Fruit fly (Drosophila melanogaster) whole organism, embryonic: ENCODE results near the gene Rtnl1.

Source experiments
- C15 ChIP-seq: fragments of 200-800 bp; sonication (Bioruptor generic); IDR thresholded peaks from 3 replicates; pipeline ENCODE4 v1.3.6; 2022; ENCODE audit warnings: missing biosample characterization, missing genetic modification characterization
- CG11695 ChIP-seq: fragments of 200-800 bp; sonication (Bioruptor generic); IDR thresholded peaks from 3 replicates; pipeline ENCODE4 v1.3.6; 2022; ENCODE audit warnings: missing biosample characterization, missing genetic modification characterization
- CG1233 ChIP-seq: fragments of 200-800 bp; sonication (Bioruptor generic); optimal IDR thresholded peaks from 4 replicates; lab custom pipeline; 2018; ENCODE audit warnings: missing biosample characterization, mild to moderate bottlenecking, missing genetic modification characterization
- CG15479 ChIP-seq: fragments of 200-800 bp; sonication (Bioruptor generic); optimal IDR thresholded peaks from 3 replicates; lab custom pipeline; 2019; ENCODE audit warnings: missing biosample characterization, mild to moderate bottlenecking, missing genetic modification characterization, moderate library complexity
- CG15601 ChIP-seq: fragments of 200-800 bp; sonication (Bioruptor generic); optimal IDR thresholded peaks from 3 replicates; lab custom pipeline; 2019; ENCODE audit warnings: missing biosample characterization, mild to moderate bottlenecking, missing genetic modification characterization, moderate library complexity
- CG17328 ChIP-seq: fragments of 200-800 bp; sonication (Bioruptor generic); IDR thresholded peaks from 2 replicates; pipeline ENCODE4 v1.3.6; 2022; ENCODE audit warnings: missing biosample characterization, missing genetic modification characterization
- CG17612 ChIP-seq: fragments of 200-800 bp; sonication (Bioruptor generic); IDR thresholded peaks from 2 replicates; pipeline ENCODE4 v1.3.6; 2022; ENCODE audit warnings: missing biosample characterization, missing genetic modification characterization
- CG18764 ChIP-seq: fragments of 200-800 bp; sonication (Bioruptor generic); optimal IDR thresholded peaks from 3 replicates; lab custom pipeline; 2016; ENCODE audit warnings: missing biosample characterization, missing genetic modification characterization
- CG2678 ChIP-seq: fragments of 200-800 bp; sonication (Bioruptor generic); optimal IDR thresholded peaks from 3 replicates; lab custom pipeline; 2019; ENCODE audit warnings: missing biosample characterization, mild to moderate bottlenecking, missing genetic modification characterization, moderate library complexity
- CG2712 ChIP-seq: fragments of 200-800 bp; optimal IDR thresholded peaks from 3 replicates; lab custom pipeline; 2019; ENCODE audit warnings: missing biosample characterization, mild to moderate bottlenecking, missing genetic modification characterization, moderate library complexity
- CG30403 ChIP-seq: fragments of 200-800 bp; sonication (Bioruptor generic); optimal IDR thresholded peaks from 3 replicates; lab custom pipeline; 2016; ENCODE audit warnings: missing biosample characterization, missing genetic modification characterization
- CG30431 ChIP-seq: fragments of 200-800 bp; sonication (Bioruptor generic); optimal IDR thresholded peaks from 2 replicates; lab custom pipeline; 2017; ENCODE audit warnings: missing biosample characterization, missing genetic modification characterization
- CG3281 ChIP-seq: fragments of 200-800 bp; sonication (Bioruptor generic); optimal IDR thresholded peaks from 3 replicates; lab custom pipeline; 2017; ENCODE audit warnings: missing biosample characterization, mild to moderate bottlenecking, missing genetic modification characterization
- CG4617 ChIP-seq: fragments of 200-800 bp; sonication (Bioruptor generic); optimal IDR thresholded peaks from 3 replicates; lab custom pipeline; 2016; ENCODE audit warnings: missing biosample characterization, missing genetic modification characterization, borderline replicate concordance
- CG4854 ChIP-seq: fragments of 200-800 bp; sonication (Bioruptor generic); optimal IDR thresholded peaks from 2 replicates; lab custom pipeline; 2016; ENCODE audit warnings: missing biosample characterization, missing genetic modification characterization, inconsistent platforms
- CG6254 ChIP-seq: fragments of 200-800 bp; sonication (Bioruptor generic); optimal IDR thresholded peaks from 3 replicates; lab custom pipeline; 2017; ENCODE audit warnings: mild to moderate bottlenecking, missing biosample characterization, missing genetic modification reagents, missing genetic modification characterization
- CG7357 ChIP-seq: fragments of 200-800 bp; sonication (Bioruptor generic); IDR thresholded peaks from 3 replicates; pipeline ENCODE4 v1.3.6; 2022; ENCODE audit warnings: missing biosample characterization, missing genetic modification characterization
- CG7963 ChIP-seq: fragments of 200-800 bp; sonication (Bioruptor generic); IDR thresholded peaks from 3 replicates; pipeline ENCODE4 v1.3.6; 2022; ENCODE audit warnings: missing biosample characterization, missing genetic modification characterization; ENCODE audit not compliant: partially characterized antibody
- CG8281 ChIP-seq: fragments of 200-800 bp; sonication (Bioruptor generic); optimal IDR thresholded peaks from 2 replicates; lab custom pipeline; 2018; ENCODE audit warnings: missing biosample characterization, mild to moderate bottlenecking, missing genetic modification characterization, moderate library complexity
- CG8944 ChIP-seq: fragments of 200-800 bp; sonication (Bioruptor generic); optimal IDR thresholded peaks from 3 replicates; lab custom pipeline; 2016; ENCODE audit warnings: missing biosample characterization, missing genetic modification characterization
- CG9215 ChIP-seq: fragments of 200-800 bp; sonication (Bioruptor generic); IDR thresholded peaks from 2 replicates; pipeline ENCODE4 v1.3.6; 2022; ENCODE audit warnings: missing biosample characterization, missing genetic modification characterization
- CG9817 ChIP-seq: fragments of 200-800 bp; sonication (Bioruptor generic); optimal IDR thresholded peaks from 2 replicates; lab custom pipeline; 2018; ENCODE audit warnings: missing biosample characterization, mild to moderate bottlenecking, missing genetic modification characterization, moderate library complexity
- CG9876 ChIP-seq: fragments of 200-800 bp; sonication (Bioruptor generic); optimal IDR thresholded peaks from 2 replicates; lab custom pipeline; 2016; ENCODE audit warnings: missing biosample characterization, missing genetic modification characterization
- CoRest ChIP-seq: fragments of 200-800 bp; sonication (Bioruptor generic); optimal IDR thresholded peaks from 3 replicates; lab custom pipeline; 2018; ENCODE audit warnings: missing biosample characterization, mild to moderate bottlenecking, missing genetic modification characterization, moderate library complexity
- Gug ChIP-seq: fragments of 200-800 bp; sonication (Bioruptor generic); IDR thresholded peaks from 4 replicates; pipeline ENCODE4 v1.3.6; 2022; ENCODE audit warnings: missing biosample characterization, missing genetic modification characterization
- H15 ChIP-seq: fragments of 200-800 bp; sonication (Bioruptor generic); IDR thresholded peaks from 3 replicates; pipeline ENCODE4 v1.3.6; 2022; ENCODE audit warnings: missing biosample characterization, missing genetic modification characterization
- MESR4 ChIP-seq: fragments of 200-800 bp; sonication (Bioruptor generic); optimal IDR thresholded peaks from 2 replicates; lab custom pipeline; 2018; ENCODE audit warnings: missing biosample characterization, mild to moderate bottlenecking, missing genetic modification characterization, moderate library complexity
- MTF-1 ChIP-seq: fragments of 200-800 bp; sonication (Bioruptor generic); optimal IDR thresholded peaks from 2 replicates; lab custom pipeline; 2018; ENCODE audit warnings: missing biosample characterization, mild to moderate bottlenecking, missing genetic modification characterization, borderline replicate concordance
- Nf-YB ChIP-seq: fragments of 200-800 bp; sonication (Bioruptor generic); optimal IDR thresholded peaks from 3 replicates; lab custom pipeline; 2019; ENCODE audit warnings: missing biosample characterization, mild to moderate bottlenecking, missing genetic modification characterization, moderate library complexity
- Pdp1 ChIP-seq, 2 experiments: fragments of 200-800 bp; sonication (Bioruptor generic); optimal IDR thresholded peaks; 3 replicates each; lab custom pipeline; 2016; ENCODE audit warnings: missing biosample characterization in 2 of 2, missing genetic modification characterization in 2 of 2, mild to moderate bottlenecking in 1 of 2, moderate library complexity in 1 of 2
- Poxn ChIP-seq: fragments of 200-800 bp; sonication (Bioruptor generic); IDR thresholded peaks from 2 replicates; pipeline ENCODE4 v1.3.6; 2022; ENCODE audit warnings: missing biosample characterization, missing genetic modification characterization
- Ravus ChIP-seq: fragments of 200-800 bp; sonication (Bioruptor generic); IDR thresholded peaks from 2 replicates; pipeline ENCODE4 v1.3.6; 2022; ENCODE audit warnings: missing biosample characterization, missing genetic modification characterization
- Sin3A ChIP-seq: fragments of >200 bp; optimal IDR thresholded peaks from 2 replicates; lab custom pipeline; 2018
- Sry-β ChIP-seq: fragments of 200-800 bp; sonication (Bioruptor generic); optimal IDR thresholded peaks from 2 replicates; lab custom pipeline; 2018; ENCODE audit warnings: missing biosample characterization, mild to moderate bottlenecking, missing genetic modification characterization, moderate library complexity
- Trl ChIP-seq, 3 experiments: fragments of >200 bp in 2 of 3; fragments of 200-800 bp in 1 of 3; sonication (Bioruptor generic) in 1 of 3; optimal IDR thresholded peaks; 2 replicates in 1 of 3; 3 replicates in 2 of 3; lab custom pipeline; 2016 to 2017; ENCODE audit warnings: missing biosample characterization in 1 of 3, missing genetic modification characterization in 1 of 3
- Vsx1 ChIP-seq: fragments of 200-800 bp; sonication (Bioruptor generic); optimal IDR thresholded peaks from 2 replicates; lab custom pipeline; 2017; ENCODE audit warnings: missing biosample characterization, mild to moderate bottlenecking, missing genetic modification characterization, missing genetic modification reagents
- Xbp1 ChIP-seq: fragments of 200-800 bp; sonication (Bioruptor generic); optimal IDR thresholded peaks from 3 replicates; lab custom pipeline; 2016; ENCODE audit warnings: missing biosample characterization, mild to moderate bottlenecking, missing genetic modification characterization
- ap ChIP-seq: fragments of 200-800 bp; sonication (Bioruptor generic); IDR thresholded peaks from 2 replicates; pipeline ENCODE4 v1.3.6; 2022; ENCODE audit warnings: missing biosample characterization, missing genetic modification characterization
- bbx ChIP-seq: fragments of 200-800 bp; sonication (Bioruptor generic); IDR thresholded peaks from 2 replicates; pipeline ENCODE4 v1.3.6; 2022; ENCODE audit warnings: missing biosample characterization, missing genetic modification characterization; ENCODE audit not compliant: partially characterized antibody
- chm ChIP-seq: fragments of 200-800 bp; sonication (Bioruptor generic); IDR thresholded peaks from 2 replicates; pipeline ENCODE4 v1.3.6; 2022; ENCODE audit warnings: missing biosample characterization, missing genetic modification characterization
- grau ChIP-seq: fragments of 200-800 bp; optimal IDR thresholded peaks from 3 replicates; lab custom pipeline; 2019; ENCODE audit warnings: missing biosample characterization, mild to moderate bottlenecking, missing genetic modification characterization, moderate library complexity
- grn ChIP-seq: fragments of 200-800 bp; sonication (Bioruptor generic); optimal IDR thresholded peaks from 3 replicates; lab custom pipeline; 2017; ENCODE audit warnings: missing biosample characterization, missing genetic modification characterization
- jumu ChIP-seq: fragments of 200-800 bp; sonication (Bioruptor generic); optimal IDR thresholded peaks from 3 replicates; lab custom pipeline; 2016; ENCODE audit warnings: missing biosample characterization, missing genetic modification characterization
- mam ChIP-seq: fragments of 200-800 bp; sonication (Bioruptor generic); optimal IDR thresholded peaks from 3 replicates; lab custom pipeline; 2016; ENCODE audit warnings: missing biosample characterization, missing genetic modification characterization
- mld ChIP-seq: fragments of 200-800 bp; sonication (Bioruptor generic); IDR thresholded peaks from 3 replicates; pipeline ENCODE4 v1.3.6; 2022; ENCODE audit warnings: missing biosample characterization, missing genetic modification characterization; ENCODE audit not compliant: partially characterized antibody
- pho ChIP-seq: fragments of 200-800 bp; sonication (Bioruptor generic); optimal IDR thresholded peaks from 2 replicates; lab custom pipeline; 2016; ENCODE audit warnings: missing biosample characterization, missing genetic modification characterization
- sc ChIP-seq, 3 experiments: fragments of >200 bp in 2 of 3; fragments of 200-800 bp in 1 of 3; sonication (Bioruptor generic) in 1 of 3; optimal IDR thresholded peaks; 2 replicates in 2 of 3; 3 replicates in 1 of 3; lab custom pipeline; 2017; ENCODE audit warnings: mild to moderate bottlenecking in 1 of 3, missing biosample characterization in 1 of 3, missing genetic modification characterization in 1 of 3, missing genetic modification reagents in 1 of 3
- sens-2 ChIP-seq: fragments of 200-800 bp; sonication (Bioruptor generic); IDR thresholded peaks from 2 replicates; pipeline ENCODE4 v1.3.6; 2022; ENCODE audit warnings: missing biosample characterization, missing genetic modification characterization
- sim ChIP-seq: fragments of 200-800 bp; sonication (Bioruptor generic); IDR thresholded peaks from 2 replicates; pipeline ENCODE4 v1.3.6; 2022; ENCODE audit warnings: missing biosample characterization, missing genetic modification characterization
- sna ChIP-seq: fragments of 200-800 bp; sonication (Bioruptor generic); IDR thresholded peaks from 2 replicates; pipeline ENCODE4 v1.3.6; 2022; ENCODE audit warnings: missing biosample characterization, missing genetic modification characterization; ENCODE audit not compliant: partially characterized antibody
- sug ChIP-seq: fragments of 200-800 bp; optimal IDR thresholded peaks from 2 replicates; lab custom pipeline; 2019; ENCODE audit warnings: missing biosample characterization, mild to moderate bottlenecking, missing genetic modification characterization, moderate library complexity

Gene Rtnl1

dm6 chr2L:5010784-5011260 is 1.3 kb upstream of the Rtnl1 start, which contains the start of the genes CG31917, Tfb5 and SelT (continued):
- TF ChIP-seq CG9817 (tag; lab: Kevin White, UChicago), result peak; percentile 75
- no peak for TF ChIP-seq sc (optimal IDR thresholded peaks at IDR 0.05; lab: Kevin White, UChicago)
- no peak for TF ChIP-seq sc (GFP tag; optimal IDR thresholded peaks at IDR 0.05; lab: Kevin White, UChicago)
- TF ChIP-seq CG2712 (tag; lab: Kevin White, UChicago), result peak; percentile 73
- peak; percentile 39 for TF ChIP-seq CG4854
- peak; percentile 39; the same call in 1 of the 2 replicates for TF ChIP-seq bbx (GFP tag; lab: Robert Waterston, UW)
- TF ChIP-seq CG7963 (GFP tag; lab: Robert Waterston, UW), result no peak
- peak; percentile 18; the same call in 1 of the 2 replicates for TF ChIP-seq CG9215 (GFP tag; lab: Robert Waterston, UW)
- TF ChIP-seq C15 (GFP tag; lab: Robert Waterston, UW), result no peak
- no peak for TF ChIP-seq CG7357 (GFP tag; lab: Robert Waterston, UW)
- no peak for TF ChIP-seq Ravus (GFP tag; lab: Robert Waterston, UW)
- TF ChIP-seq Poxn (GFP tag; lab: Robert Waterston, UW), result no peak
- no peak for TF ChIP-seq sug
- no peak for TF ChIP-seq Gug (GFP tag; lab: Robert Waterston, UW)
- no peak for TF ChIP-seq mld (GFP tag; lab: Robert Waterston, UW)
- TF ChIP-seq CG30431 (GFP tag; lab: Kevin White, UChicago), result no peak
- TF ChIP-seq Sin3A (lab: Kevin White, UChicago), result peak; percentile 66
- TF ChIP-seq CG17328 (GFP tag; lab: Robert Waterston, UW), result no peak
- TF ChIP-seq CG3281, result no peak
- TF ChIP-seq CG9876 (GFP tag; lab: Kevin White, UChicago), result peak; percentile 21
- TF ChIP-seq CG30403 (GFP tag; lab: Kevin White, UChicago), result peak; percentile 77
- peak; percentile 36 for TF ChIP-seq CG8944 (GFP tag; lab: Kevin White, UChicago)
- TF ChIP-seq CG8281 (tag; lab: Kevin White, UChicago), result no peak
- no peak for TF ChIP-seq CG11695 (GFP tag; lab: Robert Waterston, UW)
- TF ChIP-seq mam, result peak; percentile 68
- no peak for TF ChIP-seq Nf-YB (GFP tag; lab: Kevin White, UChicago)
- no peak for TF ChIP-seq CG6254
- no peak for TF ChIP-seq MTF-1 (GFP tag; lab: Kevin White, UChicago)
- TF ChIP-seq ap (GFP tag; lab: Robert Waterston, UW), result no peak
- peak; percentile 70 for TF ChIP-seq sna (GFP tag; lab: Robert Waterston, UW)
- TF ChIP-seq CG4617, result peak; percentile 89
- peak; percentile 65 for TF ChIP-seq Xbp1 (GFP tag; lab: Kevin White, UChicago)
- TF ChIP-seq Vsx1, result no peak
- TF ChIP-seq pho (GFP tag; lab: Kevin White, UChicago), result peak; percentile 77
- peak; percentile 65 for TF ChIP-seq MESR4 (GFP tag; lab: Kevin White, UChicago)
- no peak for TF ChIP-seq sim (GFP tag; lab: Robert Waterston, UW)
- TF ChIP-seq CoRest (tag; lab: Kevin White, UChicago), result peak; percentile 70
- peak; percentile 46 for TF ChIP-seq CG1233 (GFP tag; lab: Kevin White, UChicago)
- TF ChIP-seq CG15479 (GFP tag; lab: Kevin White, UChicago), result no peak

- TF ChIP-seq Trl (optimal IDR thresholded peaks at IDR 0.05; lab: Kevin White, UChicago) (no peak), Trl (GFP tag; optimal IDR thresholded peaks at IDR 0.05; lab: Kevin White, UChicago) (no peak), grn (GFP tag; lab: Kevin White, UChicago) (no peak), jumu (no peak), Pdp1 (GFP tag; optimal IDR thresholded peaks at IDR 0.05; lab: Kevin White, UChicago) (peak in 1 of 2 experiments; percentile 43), grau (peak; percentile 65), H15 (GFP tag; lab: Robert Waterston, UW) (no peak), chm (GFP tag; lab: Robert Waterston, UW) (no peak), sens-2 (GFP tag; lab: Robert Waterston, UW) (no peak), Sry-β (GFP tag; lab: Kevin White, UChicago) (no peak), CG18764 (no peak), CG17612 (GFP tag; lab: Robert Waterston, UW) (no peak), CG15601 (tag; lab: Kevin White, UChicago) (no peak), CG2678 (tag; lab: Kevin White, UChicago) (peak; percentile 29)
These were observed 2.3 kb downstream of the Rtnl1 start for dm6 chr2L:5007256-5007655.
